Worm (Caenorhabditis elegans) whole organism, L3 larva: Measurements from ENCODE around the gene D1025.10.
A peak's percentile ranks its signal among the peaks of the same experiment; 100 is the strongest.

Experiments
- R02D3.7 ChIP-seq: fragments of 150-350 bp; optimal IDR thresholded peaks from 2 replicates; lab custom pipeline; 2014; ENCODE audit warnings: missing biosample characterization, missing genetic modification characterization
- ZK546.5 ChIP-seq: sonication (generic microtip); optimal IDR thresholded peaks from 2 replicates; lab custom pipeline; 2017; ENCODE audit warnings: missing biosample characterization, missing genetic modification characterization
- aly-2 ChIP-seq: fragments of 150-350 bp; optimal IDR thresholded peaks from 2 replicates; lab custom pipeline; 2014; ENCODE audit warnings: missing biosample characterization, missing genetic modification characterization
- ama-1 ChIP-seq: fragments of 150-350 bp; optimal IDR thresholded peaks from 2 replicates; lab custom pipeline; 2018
- ceh-16 ChIP-seq: sonication (generic microtip); optimal IDR thresholded peaks from 2 replicates; lab custom pipeline; 2017; ENCODE audit warnings: missing biosample characterization, missing genetic modification characterization
- ceh-28 ChIP-seq: fragments of 150-350 bp; optimal IDR thresholded peaks from 2 replicates; lab custom pipeline; 2014; ENCODE audit warnings: missing biosample characterization, missing genetic modification reagents, missing genetic modification characterization
- ceh-82 ChIP-seq: fragments of 150-350 bp; optimal IDR thresholded peaks from 2 replicates; lab custom pipeline; 2014; ENCODE audit warnings: missing biosample characterization, missing genetic modification characterization
- ceh-9 ChIP-seq: sonication (generic microtip); optimal IDR thresholded peaks from 2 replicates; lab custom pipeline; 2018; ENCODE audit warnings: missing biosample characterization, missing genetic modification characterization
- egl-27 ChIP-seq: sonication (generic microtip); optimal IDR thresholded peaks from 4 replicates; lab custom pipeline; 2017; ENCODE audit warnings: missing biosample characterization, missing genetic modification reagents, missing genetic modification characterization
- egl-5 ChIP-seq: fragments of 150-350 bp; optimal IDR thresholded peaks from 2 replicates; lab custom pipeline; 2017; ENCODE audit warnings: missing biosample characterization, missing genetic modification reagents, missing genetic modification characterization, inconsistent platforms
- elt-1 ChIP-seq: fragments of 150-350 bp; optimal IDR thresholded peaks from 2 replicates; lab custom pipeline; 2014; ENCODE audit warnings: missing biosample characterization, missing genetic modification characterization
- elt-2 ChIP-seq: sonication (generic microtip); optimal IDR thresholded peaks from 2 replicates; lab custom pipeline; 2016; ENCODE audit warnings: missing genetic modification reagents, mild to moderate bottlenecking, missing genetic modification characterization, missing compliant biosample characterization
- elt-3 ChIP-seq, 3 experiments: fragments of 150-350 bp in 1 of 3; sonication (generic microtip) in 2 of 3; optimal IDR thresholded peaks; 2 replicates in 2 of 3; 4 replicates in 1 of 3; lab custom pipeline; 2014 to 2017; ENCODE audit warnings: missing biosample characterization in 3 of 3, missing genetic modification characterization in 3 of 3
- eor-1 ChIP-seq, 2 experiments: fragments of 150-350 bp; optimal IDR thresholded peaks; 2 replicates each; lab custom pipeline; 2014 to 2018; ENCODE audit warnings: missing biosample characterization in 2 of 2, missing genetic modification characterization in 2 of 2
- fkh-10 ChIP-seq: sonication (generic microtip); optimal IDR thresholded peaks from 2 replicates; lab custom pipeline; 2017; ENCODE audit warnings: missing biosample characterization, missing genetic modification reagents, missing genetic modification characterization
- fkh-2 ChIP-seq: fragments of 150-350 bp; optimal IDR thresholded peaks from 2 replicates; lab custom pipeline; 2014; ENCODE audit warnings: missing biosample characterization, missing genetic modification reagents, missing genetic modification characterization
- fos-1 ChIP-seq: fragments of 150-350 bp; optimal IDR thresholded peaks from 2 replicates; lab custom pipeline; 2014; ENCODE audit warnings: missing biosample characterization, missing genetic modification characterization
- hmg-11 ChIP-seq: sonication (generic microtip); optimal IDR thresholded peaks from 2 replicates; lab custom pipeline; 2016; ENCODE audit warnings: missing genetic modification characterization, missing compliant biosample characterization
- jun-1 ChIP-seq: fragments of 150-350 bp; optimal IDR thresholded peaks from 2 replicates; lab custom pipeline; 2014; ENCODE audit warnings: missing biosample characterization, missing genetic modification reagents, missing genetic modification characterization
- lin-39 ChIP-seq: fragments of 150-350 bp; optimal IDR thresholded peaks from 2 replicates; lab custom pipeline; 2018; ENCODE audit warnings: missing biosample characterization, missing genetic modification reagents, missing genetic modification characterization
- mdl-1 ChIP-seq: fragments of 150-350 bp; optimal IDR thresholded peaks from 2 replicates; lab custom pipeline; 2014; ENCODE audit warnings: missing biosample characterization, missing genetic modification characterization
- mml-1 ChIP-seq: fragments of 150-350 bp; sonication (generic microtip); optimal IDR thresholded peaks from 3 replicates; lab custom pipeline; 2014; ENCODE audit warnings: missing biosample characterization, missing genetic modification characterization
- nfya-1 ChIP-seq: sonication (generic microtip); optimal IDR thresholded peaks from 2 replicates; lab custom pipeline; 2017; ENCODE audit warnings: missing genetic modification characterization, mild to moderate bottlenecking, missing compliant biosample characterization, antibody characterized with exemption, moderate library complexity; ENCODE audit not compliant: insufficient read depth
- nhr-11 ChIP-seq: fragments of 150-350 bp; optimal IDR thresholded peaks from 2 replicates; lab custom pipeline; 2014; ENCODE audit warnings: missing biosample characterization, missing genetic modification characterization
- nhr-12 ChIP-seq: fragments of 150-350 bp; optimal IDR thresholded peaks from 2 replicates; lab custom pipeline; 2014; ENCODE audit warnings: missing biosample characterization, missing genetic modification characterization
- nhr-23 ChIP-seq: fragments of 150-350 bp; optimal IDR thresholded peaks from 2 replicates; lab custom pipeline; 2014; ENCODE audit warnings: missing biosample characterization, missing genetic modification reagents, missing genetic modification characterization
- nhr-237 ChIP-seq: fragments of 150-350 bp; optimal IDR thresholded peaks from 2 replicates; lab custom pipeline; 2014; ENCODE audit warnings: missing biosample characterization, missing genetic modification characterization
- nhr-25 ChIP-seq: sonication (generic microtip); optimal IDR thresholded peaks from 2 replicates; lab custom pipeline; 2017; ENCODE audit warnings: missing biosample characterization, missing genetic modification characterization
- nhr-28 ChIP-seq: fragments of 150-350 bp; optimal IDR thresholded peaks from 2 replicates; lab custom pipeline; 2014; ENCODE audit warnings: missing biosample characterization, missing genetic modification characterization
- nhr-43 ChIP-seq: sonication (generic microtip); optimal IDR thresholded peaks from 2 replicates; lab custom pipeline; 2016; ENCODE audit warnings: mild to moderate bottlenecking, missing genetic modification characterization, missing compliant biosample characterization; ENCODE audit not compliant: poor library complexity, severe bottlenecking
- nhr-67 ChIP-seq: fragments of 150-350 bp; optimal IDR thresholded peaks from 2 replicates; lab custom pipeline; 2014; ENCODE audit warnings: missing biosample characterization, missing genetic modification characterization
- nhr-76 ChIP-seq: fragments of 150-350 bp; sonication (generic microtip); optimal IDR thresholded peaks from 5 replicates; lab custom pipeline; 2014; ENCODE audit warnings: missing biosample characterization, missing genetic modification characterization
- pha-4 ChIP-seq: fragments of 150-350 bp; optimal IDR thresholded peaks from 2 replicates; lab custom pipeline; 2014; ENCODE audit warnings: missing biosample characterization, missing genetic modification reagents, missing genetic modification characterization
- pqm-1 ChIP-seq: fragments of 150-350 bp; optimal IDR thresholded peaks from 2 replicates; lab custom pipeline; 2017; ENCODE audit warnings: missing biosample characterization, missing genetic modification characterization, inconsistent platforms
- sea-2 ChIP-seq: fragments of 150-350 bp; sonication (generic microtip); optimal IDR thresholded peaks from 4 replicates; lab custom pipeline; 2014; ENCODE audit warnings: missing biosample characterization, missing genetic modification reagents, missing genetic modification characterization
- skn-1 ChIP-seq: fragments of 150-350 bp; optimal IDR thresholded peaks from 2 replicates; lab custom pipeline; 2014; ENCODE audit warnings: missing biosample characterization, missing genetic modification characterization
- snpc-4 ChIP-seq: fragments of 150-350 bp; optimal IDR thresholded peaks from 2 replicates; lab custom pipeline; 2014; ENCODE audit warnings: missing biosample characterization, missing genetic modification characterization
- unc-39 ChIP-seq: sonication (generic microtip); optimal IDR thresholded peaks from 4 replicates; lab custom pipeline; 2017; ENCODE audit warnings: missing biosample characterization, missing genetic modification characterization
- unc-62 ChIP-seq: fragments of 150-350 bp; sonication (generic microtip); optimal IDR thresholded peaks from 4 replicates; lab custom pipeline; 2014; ENCODE audit warnings: missing biosample characterization, missing genetic modification reagents, missing genetic modification characterization
- ztf-11 ChIP-seq: fragments of 150-350 bp; optimal IDR thresholded peaks from 2 replicates; lab custom pipeline; 2014; ENCODE audit warnings: missing biosample characterization, missing genetic modification characterization
- ztf-4 ChIP-seq: fragments of 150-350 bp; optimal IDR thresholded peaks from 2 replicates; lab custom pipeline; 2014; ENCODE audit warnings: missing biosample characterization, missing genetic modification characterization

D1025.10 gene

DNA sequence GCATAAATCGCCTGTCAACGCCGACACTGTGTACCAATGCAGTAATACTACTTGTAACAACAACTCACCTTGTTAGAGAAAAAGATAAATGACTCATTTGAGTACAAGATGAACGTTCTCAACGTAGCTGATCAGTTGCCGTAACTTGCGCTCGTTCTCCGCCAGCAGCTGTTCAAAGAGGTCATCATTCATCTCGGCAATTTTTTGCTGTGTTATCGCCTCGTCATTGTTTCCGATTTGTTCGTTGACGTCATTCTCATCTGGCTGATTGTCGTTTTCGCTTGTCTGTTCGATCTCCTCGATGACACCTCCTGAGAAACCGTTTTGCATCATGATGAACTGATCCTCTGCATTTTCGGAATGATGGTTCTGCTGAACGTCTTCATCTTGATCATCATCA is 13.4 kb upstream of the D1025.10 start:
- TF ChIP-seq fkh-2 (no peak), nhr-23 (tag; lab: Kevin White, UChicago) (peak; percentile 69), ceh-82 (no peak), nhr-25 (peak; percentile 74), nhr-43 (tag; lab: Kevin White, UChicago) (peak; percentile 17), elt-1 (tag; lab: Kevin White, UChicago) (peak; percentile 42), lin-39 (tag; lab: Kevin White, UChicago) (peak; percentile 23)

ce11 chrX:14503800-14504550 is 12.7 kb upstream of the D1025.10 start, which contains the start of gene M163.1:
Gene M163.1, minus strand, starts transcription at chrX:14503824.
- TF ChIP-seq nfya-1 (tag; lab: Kevin White, UChicago) (peak; percentile 0), nhr-25 (peak; percentile 55), nhr-28 (tag; lab: Kevin White, UChicago) (no peak), unc-39 (tag; lab: Kevin White, UChicago) (no peak), ZK546.5 (tag; lab: Kevin White, UChicago) (no peak), elt-2 (tag; lab: Kevin White, UChicago) (peak; percentile 45), pqm-1 (tag; lab: Kevin White, UChicago) (peak; percentile 13), lin-39 (tag; lab: Kevin White, UChicago) (peak; percentile 16), mdl-1 (tag; lab: Kevin White, UChicago) (peak; percentile 21)

- TF ChIP-seq jun-1 (tag; lab: Kevin White, UChicago) (peak; percentile 34), pqm-1 (tag; lab: Kevin White, UChicago) (peak; percentile 40), nhr-25 (no peak), sea-2 (no peak), nhr-237 (tag; lab: Kevin White, UChicago) (no peak), unc-62 (no peak), elt-3 (tag; optimal IDR thresholded peaks at IDR 0.05; lab: Kevin White, UChicago) (no peak), unc-39 (tag; lab: Kevin White, UChicago) (no peak), elt-2 (tag; lab: Kevin White, UChicago) (peak; percentile 87)
These were observed 12.1 kb upstream of the D1025.10 start for ce11 chrX:14504551-14504902.

ce11 chrX:14505578-14506353 is 10.9 kb upstream of the D1025.10 start:
- TF ChIP-seq ceh-9 (tag; lab: Kevin White, UChicago): no peak
- no peak for TF ChIP-seq ZK546.5 (tag; lab: Kevin White, UChicago)
- TF ChIP-seq unc-39 (tag; lab: Kevin White, UChicago): no peak
- peak; percentile 66 for TF ChIP-seq pqm-1 (tag; lab: Kevin White, UChicago)
- peak; percentile 94 for TF ChIP-seq pha-4
- no peak for TF ChIP-seq lin-39 (tag; lab: Kevin White, UChicago)
- no peak for TF ChIP-seq nhr-43 (tag; lab: Kevin White, UChicago)
- peak; percentile 30 for TF ChIP-seq mdl-1 (tag; lab: Kevin White, UChicago)
- no peak for TF ChIP-seq skn-1 (tag; lab: Kevin White, UChicago)
- no peak for TF ChIP-seq aly-2 (tag; lab: Kevin White, UChicago)
- TF ChIP-seq ceh-16 (tag; lab: Kevin White, UChicago): no peak
- no peak for TF ChIP-seq nhr-25
- no peak for TF ChIP-seq sea-2
- no peak for TF ChIP-seq nhr-23 (tag; lab: Kevin White, UChicago)
- no peak for TF ChIP-seq ama-1 (lab: Kevin White, UChicago)
- TF ChIP-seq elt-2 (tag; lab: Kevin White, UChicago): peak; percentile 94
- no peak for TF ChIP-seq egl-5
- peak; percentile 35 for TF ChIP-seq hmg-11 (tag; lab: Kevin White, UChicago)
- TF ChIP-seq nhr-11 (tag; lab: Kevin White, UChicago): no peak
- TF ChIP-seq elt-1 (tag; lab: Kevin White, UChicago): no peak
- TF ChIP-seq snpc-4 (tag; lab: Kevin White, UChicago): no peak
- no peak for TF ChIP-seq nhr-28 (tag; lab: Kevin White, UChicago)
- no peak for TF ChIP-seq unc-62
- peak; percentile 33 for TF ChIP-seq R02D3.7 (tag; lab: Kevin White, UChicago)
- TF ChIP-seq egl-27 (tag; lab: Kevin White, UChicago): peak; percentile 50
- no peak for TF ChIP-seq nfya-1 (tag; lab: Kevin White, UChicago)
- no peak for TF ChIP-seq ztf-11
- no peak for TF ChIP-seq mml-1 (tag; lab: Kevin White, UChicago)
- no peak for TF ChIP-seq fkh-2
- TF ChIP-seq nhr-67 (tag; lab: Kevin White, UChicago): no peak
- TF ChIP-seq fkh-10 (GFP tag; lab: Kevin White, UChicago): no peak
- TF ChIP-seq jun-1 (tag; lab: Kevin White, UChicago): peak; percentile 66
- no peak for TF ChIP-seq eor-1 (tag; optimal IDR thresholded peaks at IDR 0.05; lab: Kevin White, UChicago)
- TF ChIP-seq nhr-12 (tag; lab: Kevin White, UChicago): no peak
- no peak for TF ChIP-seq nhr-76 (tag; lab: Kevin White, UChicago)
- peak in 2 of 3 experiments; percentile 28 to 70 for TF ChIP-seq elt-3 (tag; optimal IDR thresholded peaks at IDR 0.05; lab: Kevin White, UChicago)
- no peak for TF ChIP-seq fos-1 (tag; lab: Kevin White, UChicago)
- TF ChIP-seq nhr-237 (tag; lab: Kevin White, UChicago): no peak
- no peak for TF ChIP-seq ztf-4 (tag; lab: Kevin White, UChicago)
- TF ChIP-seq ceh-28 (tag; lab: Kevin White, UChicago): no peak
